Worm (Caenorhabditis elegans) whole organism, L4/young adult: Measurements from ENCODE around the gene uda-1.

Experiments used
- dao-5 ChIP-seq: sonication (generic microtip); optimal IDR thresholded peaks from 2 replicates; lab custom pipeline; 2016; ENCODE audit warnings: missing genotype, missing genetic modification characterization, moderate library complexity, missing compliant biosample characterization
- him-1 ChIP-seq: sonication (generic microtip); optimal IDR thresholded peaks from 2 replicates; lab custom pipeline; 2016; ENCODE audit warnings: missing genotype, missing genetic modification reagents, missing genetic modification characterization, missing compliant biosample characterization

ce11 chrV:10041484-10041883, 36.9 kb downstream of the uda-1 start:
- TF ChIP-seq him-1 = no peak
- TF ChIP-seq dao-5 (tag; lab: Kevin White, UChicago) = no peak
